Fruit fly (Drosophila melanogaster) whole organism, adult: Measurements from ENCODE around the gene CG4820.

Experiments used
- CG12768 ChIP-seq: fragments of 200-800 bp; sonication (Bioruptor generic); optimal IDR thresholded peaks from 2 replicates; lab custom pipeline; 2017; ENCODE audit warnings: missing biosample characterization, missing genetic modification characterization, mild to moderate bottlenecking, moderate library complexity, missing genetic modification reagents
- Clk ChIP-seq: fragments of 200-800 bp; sonication (Bioruptor generic); optimal IDR thresholded peaks from 2 replicates; lab custom pipeline; 2017; ENCODE audit warnings: missing biosample characterization, missing genetic modification characterization

dm6 chr3R:11175308-11175707 is 41.0 kb upstream of the CG4820 start, which contains the start of the genes Ugt304A1 and Ugt303A1:
- TF ChIP-seq Clk (GFP tag; lab: Kevin White, UChicago), result no peak
- no peak for TF ChIP-seq CG12768
